Worm (Caenorhabditis elegans) whole organism, mixed stage, embryonic: ENCODE measurements around the gene K05G3.2.

Source experiments
- lin-13 ChIP-seq: fragments of 150-350 bp; optimal IDR thresholded peaks from 2 replicates; lab custom pipeline; 2014; ENCODE audit warnings: missing biosample characterization, missing genetic modification characterization
- nhr-12 ChIP-seq: fragments of 150-350 bp; optimal IDR thresholded peaks from 2 replicates; lab custom pipeline; 2014; ENCODE audit warnings: missing biosample characterization, missing genetic modification characterization
- pha-4 ChIP-seq: fragments of 150-350 bp; optimal IDR thresholded peaks from 2 replicates; lab custom pipeline; 2018; ENCODE audit warnings: missing biosample characterization, missing genetic modification reagents, missing genetic modification characterization
- snpc-4 ChIP-seq: fragments of 150-350 bp; optimal IDR thresholded peaks from 2 replicates; lab custom pipeline; 2014; ENCODE audit warnings: missing biosample characterization, missing genetic modification characterization
- sptf-1 ChIP-seq: sonication (generic microtip); optimal IDR thresholded peaks from 2 replicates; lab custom pipeline; 2017; ENCODE audit warnings: mild to moderate bottlenecking, missing genetic modification characterization, moderate library complexity, missing compliant biosample characterization
- unc-39 ChIP-seq: fragments of 150-350 bp; optimal IDR thresholded peaks from 2 replicates; lab custom pipeline; 2014; ENCODE audit warnings: missing biosample characterization, missing genetic modification characterization

DNA sequence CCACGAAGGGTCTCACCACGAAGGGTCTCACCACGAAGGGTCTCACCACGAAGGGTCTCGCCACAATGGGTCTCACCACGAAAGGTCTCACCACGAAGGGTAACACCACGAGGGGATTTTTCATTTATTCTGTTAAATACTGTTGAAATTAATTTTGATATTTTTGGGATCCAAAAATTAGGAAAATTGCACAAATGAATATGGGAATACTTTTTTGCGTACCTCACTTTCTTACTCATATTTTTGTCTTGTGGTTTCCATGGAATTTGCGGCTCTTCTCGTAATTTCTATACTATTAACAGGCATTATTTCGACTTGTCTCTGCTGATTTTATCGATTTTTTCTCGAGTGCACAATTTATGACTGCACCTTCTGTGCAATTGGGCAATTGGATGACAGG is 10.6 kb downstream of the K05G3.2 start, which contains the start of gene T25D1.3:
- TF ChIP-seq pha-4 (tag; lab: Kevin White, UChicago) = no peak
- TF ChIP-seq unc-39 (tag; lab: Kevin White, UChicago) = no peak
- no peak for TF ChIP-seq nhr-12
- TF ChIP-seq sptf-1 (tag; lab: Kevin White, UChicago) = no peak
- no peak for TF ChIP-seq lin-13 (tag; lab: Kevin White, UChicago)
- TF ChIP-seq snpc-4 (tag; lab: Kevin White, UChicago) = no peak
